Worm (Caenorhabditis elegans) whole organism, young adult: ENCODE results near the gene elmd-1.

Source experiments
- B0035.1 ChIP-seq: sonication (generic microtip); optimal IDR thresholded peaks from 2 replicates; lab custom pipeline; 2016; ENCODE audit warnings: missing genetic modification characterization, mild to moderate bottlenecking, missing compliant biosample characterization, missing genotype, missing genetic modification reagents
- B0261.1 ChIP-seq: sonication (generic microtip); optimal IDR thresholded peaks from 2 replicates; lab custom pipeline; 2016; ENCODE audit warnings: mild to moderate bottlenecking, missing genetic modification characterization, moderate library complexity, missing compliant biosample characterization
- C06A6.2 ChIP-seq: fragments of 200-800 bp; sonication (Bioruptor generic); conservative IDR thresholded peaks from 2 replicates; pipeline ENCODE4 v1.3.6; 2022; ENCODE audit warnings: missing genetic modification characterization, missing compliant biosample characterization
- F23B12.7 ChIP-seq: sonication (generic microtip); optimal IDR thresholded peaks from 2 replicates; lab custom pipeline; 2017; ENCODE audit warnings: missing genetic modification characterization, mild to moderate bottlenecking, missing compliant biosample characterization, antibody characterized with exemption, moderate library complexity; ENCODE audit not compliant: insufficient read depth
- F37B4.10 ChIP-seq: fragments of 200-800 bp; sonication (Bioruptor generic); IDR thresholded peaks from 2 replicates; pipeline ENCODE4 v1.3.6; 2022; ENCODE audit warnings: missing genetic modification characterization, missing compliant biosample characterization
- F52B5.7 ChIP-seq: sonication (generic microtip); optimal IDR thresholded peaks from 2 replicates; lab custom pipeline; 2016; ENCODE audit warnings: mild to moderate bottlenecking, missing genetic modification characterization, missing compliant biosample characterization
- F57A8.1 ChIP-seq: fragments of 200-800 bp; sonication (Bioruptor generic); optimal IDR thresholded peaks from 2 replicates; lab custom pipeline; 2018; ENCODE audit warnings: mild to moderate bottlenecking, missing genetic modification characterization, moderate library complexity, missing compliant biosample characterization
- F57C9.4 ChIP-seq: sonication (generic microtip); optimal IDR thresholded peaks from 2 replicates; lab custom pipeline; 2017; ENCODE audit warnings: mild to moderate bottlenecking, missing genetic modification characterization, missing compliant biosample characterization
- T26A5.8 ChIP-seq: sonication (generic microtip); optimal IDR thresholded peaks from 2 replicates; lab custom pipeline; 2016; ENCODE audit warnings: missing genetic modification characterization, missing compliant biosample characterization
- Y79H2A.3 ChIP-seq: fragments of 200-800 bp; sonication (Bioruptor generic); conservative IDR thresholded peaks from 2 replicates; pipeline ENCODE4 v1.3.6; 2022; ENCODE audit warnings: missing genetic modification reagents, missing genetic modification characterization, missing compliant biosample characterization
- ZK185.1 ChIP-seq: sonication (generic microtip); optimal IDR thresholded peaks from 2 replicates; lab custom pipeline; 2016; ENCODE audit warnings: mild to moderate bottlenecking, missing genetic modification characterization, missing compliant biosample characterization; ENCODE audit not compliant: poor library complexity, severe bottlenecking
- akir-1 ChIP-seq: fragments of 200-800 bp; sonication (Bioruptor generic); optimal IDR thresholded peaks from 2 replicates; lab custom pipeline; 2018; ENCODE audit warnings: mild to moderate bottlenecking, missing genetic modification characterization, moderate library complexity, missing compliant biosample characterization
- ceh-100 ChIP-seq: fragments of 200-800 bp; sonication (Bioruptor generic); IDR thresholded peaks from 2 replicates; pipeline ENCODE4 v1.3.6; 2022; ENCODE audit warnings: missing genetic modification reagents, missing genetic modification characterization, missing compliant biosample characterization
- ceh-27 ChIP-seq: fragments of 200-800 bp; sonication (Bioruptor generic); optimal IDR thresholded peaks from 2 replicates; lab custom pipeline; 2018; ENCODE audit warnings: mild to moderate bottlenecking, missing genetic modification characterization, moderate library complexity, missing compliant biosample characterization
- ceh-40 ChIP-seq: fragments of 200-800 bp; sonication (Bioruptor generic); IDR thresholded peaks from 2 replicates; pipeline ENCODE4 v1.3.6; 2022; ENCODE audit warnings: missing genetic modification characterization, missing compliant biosample characterization
- ceh-58 ChIP-seq: fragments of 200-800 bp; sonication (Bioruptor generic); IDR thresholded peaks from 2 replicates; pipeline ENCODE4 v1.3.6; 2022; ENCODE audit warnings: missing genetic modification characterization, missing compliant biosample characterization
- ceh-79 ChIP-seq: sonication (generic microtip); optimal IDR thresholded peaks from 2 replicates; lab custom pipeline; 2017; ENCODE audit warnings: mild to moderate bottlenecking, missing genetic modification characterization, missing compliant biosample characterization
- ceh-91 ChIP-seq: fragments of 200-800 bp; sonication (Bioruptor generic); IDR thresholded peaks from 2 replicates; pipeline ENCODE4 v1.3.6; 2022; ENCODE audit warnings: missing genetic modification reagents, missing genetic modification characterization, missing compliant biosample characterization
- die-1 ChIP-seq: sonication (generic microtip); optimal IDR thresholded peaks from 2 replicates; lab custom pipeline; 2016; ENCODE audit warnings: missing genotype, mild to moderate bottlenecking, missing genetic modification characterization, missing compliant biosample characterization
- egl-44 ChIP-seq: fragments of 200-800 bp; sonication (Bioruptor generic); IDR thresholded peaks from 2 replicates; pipeline ENCODE4 v1.3.6; 2022; ENCODE audit warnings: missing genetic modification reagents, missing genetic modification characterization, missing compliant biosample characterization
- fkh-3 ChIP-seq: sonication (generic microtip); optimal IDR thresholded peaks from 2 replicates; lab custom pipeline; 2016; ENCODE audit warnings: mild to moderate bottlenecking, missing genetic modification characterization, missing compliant biosample characterization
- gei-17 ChIP-seq: fragments of 200-800 bp; sonication (Bioruptor generic); optimal IDR thresholded peaks from 2 replicates; lab custom pipeline; 2018; ENCODE audit warnings: mild to moderate bottlenecking, missing genetic modification characterization, missing compliant biosample characterization
- him-1 ChIP-seq: sonication (generic microtip); optimal IDR thresholded peaks from 2 replicates; lab custom pipeline; 2016; ENCODE audit warnings: missing genotype, missing genetic modification reagents, missing genetic modification characterization, missing compliant biosample characterization
- hrde-1 ChIP-seq: sonication (generic microtip); optimal IDR thresholded peaks from 2 replicates; lab custom pipeline; 2016; ENCODE audit warnings: missing genetic modification characterization, mild to moderate bottlenecking, missing compliant biosample characterization, moderate library complexity, missing genotype, missing genetic modification reagents, borderline replicate concordance
- hsf-1 ChIP-seq: fragments of 200-800 bp; sonication (Bioruptor generic); IDR thresholded peaks from 2 replicates; pipeline ENCODE4 v1.3.6; 2022; ENCODE audit warnings: missing genetic modification reagents, missing genetic modification characterization, missing compliant biosample characterization
- lag-1 ChIP-seq: fragments of 200-800 bp; sonication (Bioruptor generic); IDR thresholded peaks from 2 replicates; pipeline ENCODE4 v1.3.6; 2022; ENCODE audit warnings: missing genetic modification reagents, missing genetic modification characterization, missing compliant biosample characterization
- let-526 ChIP-seq: fragments of 200-800 bp; sonication (Bioruptor generic); IDR thresholded peaks from 2 replicates; pipeline ENCODE4 v1.3.6; 2022; ENCODE audit warnings: missing genetic modification reagents, missing genetic modification characterization, missing compliant biosample characterization
- lin-26 ChIP-seq: fragments of 200-800 bp; sonication (Bioruptor generic); IDR thresholded peaks from 2 replicates; pipeline ENCODE4 v1.3.6; 2022; ENCODE audit warnings: missing genetic modification reagents, missing genetic modification characterization, missing compliant biosample characterization
- lin-54 ChIP-seq: fragments of 200-800 bp; sonication (Bioruptor generic); optimal IDR thresholded peaks from 2 replicates; lab custom pipeline; 2018; ENCODE audit warnings: mild to moderate bottlenecking, missing genetic modification characterization, missing compliant biosample characterization
- lsl-1 ChIP-seq: fragments of 200-800 bp; sonication (Bioruptor generic); optimal IDR thresholded peaks from 2 replicates; lab custom pipeline; 2018; ENCODE audit warnings: mild to moderate bottlenecking, missing genetic modification characterization, moderate library complexity, missing compliant biosample characterization
- madf-10 ChIP-seq: sonication (generic microtip); optimal IDR thresholded peaks from 2 replicates; lab custom pipeline; 2016; ENCODE audit warnings: mild to moderate bottlenecking, missing genetic modification characterization, missing compliant biosample characterization
- madf-3 ChIP-seq: fragments of 200-800 bp; sonication (Bioruptor generic); IDR thresholded peaks from 2 replicates; pipeline ENCODE4 v1.3.6; 2022; ENCODE audit warnings: missing genetic modification reagents, missing genetic modification characterization, missing compliant biosample characterization
- madf-6 ChIP-seq: fragments of 200-800 bp; sonication (Bioruptor generic); IDR thresholded peaks from 2 replicates; pipeline ENCODE4 v1.3.6; 2022; ENCODE audit warnings: missing genetic modification reagents, missing genetic modification characterization, missing compliant biosample characterization
- madf-8 ChIP-seq: fragments of 200-800 bp; sonication (Bioruptor generic); conservative IDR thresholded peaks from 2 replicates; pipeline ENCODE4 v1.3.6; 2022; ENCODE audit warnings: missing genetic modification reagents, missing genetic modification characterization, missing compliant biosample characterization
- nfya-1 ChIP-seq: sonication (generic microtip); optimal IDR thresholded peaks from 2 replicates; lab custom pipeline; 2017; ENCODE audit warnings: antibody characterized with exemption, missing compliant biosample characterization, missing genetic modification characterization, borderline replicate concordance; ENCODE audit not compliant: insufficient read depth
- nfyb-1 ChIP-seq: fragments of 200-800 bp; sonication (Bioruptor generic); IDR thresholded peaks from 2 replicates; pipeline ENCODE4 v1.3.6; 2022; ENCODE audit warnings: missing genetic modification reagents, missing genetic modification characterization, missing compliant biosample characterization
- nhr-179 ChIP-seq: sonication (generic microtip); optimal IDR thresholded peaks from 2 replicates; lab custom pipeline; 2016; ENCODE audit warnings: mild to moderate bottlenecking, missing genetic modification characterization, missing compliant biosample characterization
- nhr-27 ChIP-seq: fragments of 200-800 bp; sonication (Bioruptor generic); optimal IDR thresholded peaks from 2 replicates; lab custom pipeline; 2018; ENCODE audit warnings: mild to moderate bottlenecking, missing genetic modification characterization, moderate library complexity, missing compliant biosample characterization
- pha-4 ChIP-seq: fragments of 150-350 bp; sonication (generic microtip); optimal IDR thresholded peaks from 2 replicates; lab custom pipeline; 2014; ENCODE audit warnings: missing biosample characterization, missing genetic modification reagents, missing genetic modification characterization
- sdz-38 ChIP-seq: sonication (generic microtip); optimal IDR thresholded peaks from 2 replicates; lab custom pipeline; 2016; ENCODE audit warnings: missing genotype, missing genetic modification characterization, missing compliant biosample characterization
- snpc-1.1 ChIP-seq: sonication (generic microtip); optimal IDR thresholded peaks from 2 replicates; lab custom pipeline; 2017; ENCODE audit warnings: missing genetic modification characterization, mild to moderate bottlenecking, missing compliant biosample characterization, antibody characterized with exemption, moderate library complexity, missing genotype, missing genetic modification reagents; ENCODE audit not compliant: insufficient read depth
- snpc-1.3 ChIP-seq: sonication (generic microtip); optimal IDR thresholded peaks from 2 replicates; lab custom pipeline; 2017; ENCODE audit warnings: missing genetic modification characterization, mild to moderate bottlenecking, missing compliant biosample characterization, antibody characterized with exemption, moderate library complexity, missing genotype, missing genetic modification reagents; ENCODE audit not compliant: insufficient read depth
- tbx-9 ChIP-seq: sonication (generic microtip); optimal IDR thresholded peaks from 2 replicates; lab custom pipeline; 2016; ENCODE audit warnings: borderline replicate concordance, missing genetic modification characterization, inconsistent platforms, missing compliant biosample characterization
- tlf-1 ChIP-seq: fragments of 200-800 bp; sonication (Bioruptor generic); optimal IDR thresholded peaks from 2 replicates; lab custom pipeline; 2018; ENCODE audit warnings: mild to moderate bottlenecking, missing genetic modification characterization, missing compliant biosample characterization
- unc-130 ChIP-seq: sonication (generic microtip); optimal IDR thresholded peaks from 2 replicates; lab custom pipeline; 2016; ENCODE audit warnings: missing genetic modification reagents, missing genetic modification characterization, missing compliant biosample characterization
- zfh-2 ChIP-seq: fragments of 200-800 bp; sonication (Bioruptor generic); conservative IDR thresholded peaks from 2 replicates; pipeline ENCODE4 v1.3.6; 2022; ENCODE audit warnings: missing genetic modification reagents, missing genetic modification characterization, missing compliant biosample characterization
- zim-3 ChIP-seq: sonication (generic microtip); optimal IDR thresholded peaks from 2 replicates; lab custom pipeline; 2017; ENCODE audit warnings: mild to moderate bottlenecking, missing genetic modification characterization, moderate library complexity, missing compliant biosample characterization
- ztf-28 ChIP-seq: fragments of 200-800 bp; sonication (Bioruptor generic); IDR thresholded peaks from 2 replicates; pipeline ENCODE4 v1.3.6; 2022; ENCODE audit warnings: missing genetic modification reagents, missing genetic modification characterization, missing compliant biosample characterization
- ztf-6 ChIP-seq: fragments of 200-800 bp; sonication (Bioruptor generic); IDR thresholded peaks from 2 replicates; pipeline ENCODE4 v1.3.6; 2022; ENCODE audit warnings: missing genetic modification reagents, missing genetic modification characterization, missing compliant biosample characterization

elmd-1 gene

ce11 chrIII:3390144-3390543 is 425 bp downstream of the elmd-1 start:
- no peak for TF ChIP-seq F52B5.7
- TF ChIP-seq ceh-100, result 0 out of 2 replicates have a peak, but pooled peaks have one; percentile 27
- TF ChIP-seq die-1 (tag; lab: Kevin White, UChicago), result no peak
- TF ChIP-seq sdz-38 (tag; lab: Kevin White, UChicago), result no peak
- no peak for TF ChIP-seq zim-3 (tag; lab: Kevin White, UChicago)
- no peak for TF ChIP-seq akir-1 (GFP tag; lab: Kevin White, UChicago)
- TF ChIP-seq nfyb-1 (GFP tag; lab: Robert Waterston, UW), result 0 out of 2 replicates have a peak, but pooled peaks have one; percentile 36
- no peak for TF ChIP-seq gei-17 (GFP tag; lab: Kevin White, UChicago)
- no peak for TF ChIP-seq nhr-27 (tag; lab: Kevin White, UChicago)
- TF ChIP-seq ceh-58 (GFP tag; lab: Robert Waterston, UW), result no peak
- peak; percentile 91 for TF ChIP-seq madf-8
- TF ChIP-seq ceh-79, result no peak
- no peak for TF ChIP-seq nfya-1
- no peak for TF ChIP-seq C06A6.2 (GFP tag; lab: Robert Waterston, UW)
- no peak for TF ChIP-seq Y79H2A.3
- peak; percentile 83 for TF ChIP-seq him-1 (tag; lab: Kevin White, UChicago)
- TF ChIP-seq snpc-1.1 (tag; lab: Kevin White, UChicago), result peak; percentile 48
- no peak for TF ChIP-seq T26A5.8 (tag; lab: Kevin White, UChicago)
- no peak for TF ChIP-seq F23B12.7
- TF ChIP-seq tbx-9 (tag; lab: Kevin White, UChicago), result no peak
- TF ChIP-seq F57A8.1, result no peak
- TF ChIP-seq unc-130 (GFP tag; lab: Kevin White, UChicago), result no peak
- no peak for TF ChIP-seq F37B4.10 (GFP tag; lab: Robert Waterston, UW)
- no peak for TF ChIP-seq B0261.1
- peak; percentile 98 for TF ChIP-seq madf-6
- TF ChIP-seq ceh-27, result no peak
- TF ChIP-seq lin-54 (GFP tag; lab: Kevin White, UChicago), result peak; percentile 91
- no peak for TF ChIP-seq nhr-179 (tag; lab: Kevin White, UChicago)
- TF ChIP-seq zfh-2, result no peak
- TF ChIP-seq F57C9.4 (tag; lab: Kevin White, UChicago), result no peak
- peak; percentile 99 for TF ChIP-seq lsl-1 (GFP tag; lab: Kevin White, UChicago)
- TF ChIP-seq madf-3 (GFP tag; lab: Robert Waterston, UW), result no peak
- peak; percentile 61 for TF ChIP-seq hsf-1
- TF ChIP-seq ZK185.1, result no peak
- no peak for TF ChIP-seq egl-44 (GFP tag; lab: Robert Waterston, UW)
- TF ChIP-seq fkh-3 (tag; lab: Kevin White, UChicago), result no peak
- no peak for TF ChIP-seq ztf-28 (GFP tag; lab: Robert Waterston, UW)
- peak; percentile 28 for TF ChIP-seq snpc-1.3 (tag; lab: Kevin White, UChicago)
- TF ChIP-seq tlf-1 (GFP tag; lab: Kevin White, UChicago), result peak; percentile 73
- no peak for TF ChIP-seq madf-10 (tag; lab: Kevin White, UChicago)
- TF ChIP-seq ceh-91 (GFP tag; lab: Robert Waterston, UW), result peak; percentile 87
- TF ChIP-seq pha-4 (tag; lab: Kevin White, UChicago), result no peak
- TF ChIP-seq lin-26 (GFP tag; lab: Robert Waterston, UW), result no peak
- TF ChIP-seq ceh-40 (GFP tag; lab: Robert Waterston, UW), result no peak
- TF ChIP-seq lag-1, result no peak
- TF ChIP-seq hrde-1 (tag; lab: Kevin White, UChicago), result peak; percentile 9
- no peak for TF ChIP-seq B0035.1 (tag; lab: Kevin White, UChicago)
- no peak for TF ChIP-seq ztf-6 (GFP tag; lab: Robert Waterston, UW)
- TF ChIP-seq let-526, result no peak
